Fruit fly (Drosophila melanogaster): ENCODE results near the gene mip130.

The mip130 gene

DNA sequence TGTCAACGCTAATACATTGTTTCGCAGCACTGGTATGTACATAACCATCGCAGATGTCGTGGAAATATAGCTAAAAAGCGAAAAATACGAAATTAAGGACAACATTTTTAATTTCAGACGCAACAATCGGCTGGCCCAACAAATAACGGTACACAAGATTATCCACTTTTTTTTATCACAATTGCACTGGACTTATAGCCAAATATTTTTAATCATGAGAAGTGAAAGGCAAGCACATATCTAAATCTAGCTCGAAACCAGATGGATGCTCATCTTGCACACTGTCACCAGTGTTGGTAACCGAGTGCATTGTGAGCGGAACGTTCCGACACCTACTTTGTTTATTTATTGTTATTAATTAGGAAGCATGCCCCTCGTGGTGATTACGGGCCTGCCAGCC lies 32.0 kb downstream of the mip130 start, which contains the start of the genes CG3857 and CG3587 (continued):
- TF ChIP-seq peb (GFP tag; IDR thresholded peaks at IDR 0.05), result no peak
- peak; percentile 76 for TF ChIP-seq Myb (GFP tag; optimal IDR thresholded peaks at IDR 0.05)
- peak; percentile 32 for TF ChIP-seq CG12104 (GFP tag; optimal IDR thresholded peaks at IDR 0.05)
- no peak for TF ChIP-seq sim (GFP tag; IDR thresholded peaks at IDR 0.05)
- peak; percentile 80 for TF ChIP-seq HLH54F (GFP tag; optimal IDR thresholded peaks at IDR 0.05)
- TF ChIP-seq unc-4 (GFP tag; IDR thresholded peaks at IDR 0.05; ENCODE audit: partially characterized antibody), result peak; percentile 16; the same call in 1 of the 2 replicates
- TF ChIP-seq Optix (GFP tag; IDR thresholded peaks at IDR 0.05), result peak; percentile 60; the same call in 1 of the 3 replicates
- peak; percentile 21 for TF ChIP-seq gfzf (GFP tag; optimal IDR thresholded peaks at IDR 0.05)
- no peak for TF ChIP-seq chm (GFP tag; IDR thresholded peaks at IDR 0.05)
- no peak for TF ChIP-seq gt (GFP tag; IDR thresholded peaks at IDR 0.05)
- no peak for TF ChIP-seq ac (GFP tag; optimal IDR thresholded peaks at IDR 0.05)
- TF ChIP-seq kni (GFP tag; optimal IDR thresholded peaks at IDR 0.05), result peak; percentile 31
- TF ChIP-seq E2f1 (GFP tag; IDR thresholded peaks at IDR 0.05), result peak; percentile 34; the same call in 1 of the 2 replicates
- TF ChIP-seq mam (GFP tag; optimal IDR thresholded peaks at IDR 0.05), result peak; percentile 78
- peak; percentile 21 for TF ChIP-seq CG3407 (GFP tag; optimal IDR thresholded peaks at IDR 0.05)
- peak; percentile 78 for TF ChIP-seq Rfx (GFP tag; IDR thresholded peaks at IDR 0.05)
- TF ChIP-seq CG8944 (GFP tag; optimal IDR thresholded peaks at IDR 0.05), result peak; percentile 82
- no peak for TF ChIP-seq pita (GFP tag; optimal IDR thresholded peaks at IDR 0.05)
- peak; percentile 25 for TF ChIP-seq BtbVII (GFP tag; optimal IDR thresholded peaks at IDR 0.05)
- TF ChIP-seq CG2678 (tag; optimal IDR thresholded peaks at IDR 0.05), result peak; percentile 71
- peak; percentile 53; the same call in 1 of the 3 replicates for TF ChIP-seq CG14050 (GFP tag; IDR thresholded peaks at IDR 0.05)
- TF ChIP-seq Trl (optimal IDR thresholded peaks at IDR 0.05), result no peak
- peak; percentile 82 for TF ChIP-seq Trl (GFP tag; optimal IDR thresholded peaks at IDR 0.05)
- peak; percentile 47 for TF ChIP-seq Elba2 (GFP tag; optimal IDR thresholded peaks at IDR 0.05)
- TF ChIP-seq CG7556 (GFP tag; optimal IDR thresholded peaks at IDR 0.05), result peak; percentile 71
- TF ChIP-seq CG6272 (GFP tag; IDR thresholded peaks at IDR 0.05), result peak; percentile 71
- TF ChIP-seq tin (GFP tag; optimal IDR thresholded peaks at IDR 0.05), result peak; percentile 70
- peak; percentile 11 for TF ChIP-seq CG13894 (tag; optimal IDR thresholded peaks at IDR 0.05)
- peak; percentile 28 for TF ChIP-seq CG4854 (GFP tag; optimal IDR thresholded peaks at IDR 0.05)
- TF ChIP-seq CG8388 (GFP tag; optimal IDR thresholded peaks at IDR 0.05), result peak; percentile 58
- peak; percentile 70 for TF ChIP-seq ken (GFP tag; IDR thresholded peaks at IDR 0.05)
- TF ChIP-seq CG33213 (GFP tag; optimal IDR thresholded peaks at IDR 0.05), result peak; percentile 73
- TF ChIP-seq lilli (GFP tag; optimal IDR thresholded peaks at IDR 0.05), result peak; percentile 87
- TF ChIP-seq Ravus (GFP tag; IDR thresholded peaks at IDR 0.05), result no peak
- TF ChIP-seq CG2120 (GFP tag; optimal IDR thresholded peaks at IDR 0.05), result peak; percentile 91
- TF ChIP-seq CG6254 (GFP tag; optimal IDR thresholded peaks at IDR 0.05), result no peak
- peak; percentile 78 for TF ChIP-seq Dip3 (GFP tag; optimal IDR thresholded peaks at IDR 0.05)
- peak; percentile 1 for TF ChIP-seq CG4707 (GFP tag; optimal IDR thresholded peaks at IDR 0.05)
- peak; percentile 90 for TF ChIP-seq CG13624 (GFP tag; optimal IDR thresholded peaks at IDR 0.05)
- peak; percentile 74 for TF ChIP-seq dysf (GFP tag; IDR thresholded peaks at IDR 0.05)
- TF ChIP-seq Oli (tag; optimal IDR thresholded peaks at IDR 0.05), result peak; percentile 64
- peak; percentile 50 for TF ChIP-seq CG17359 (tag; optimal IDR thresholded peaks at IDR 0.05)
- peak; percentile 81 for TF ChIP-seq sob (GFP tag; IDR thresholded peaks at IDR 0.05)
- peak; percentile 95 for TF ChIP-seq sens (GFP tag)
- peak; percentile 66 for TF ChIP-seq CG4404 (GFP tag; IDR thresholded peaks at IDR 0.05)
- no peak for TF ChIP-seq gce (GFP tag; IDR thresholded peaks at IDR 0.05)
- TF ChIP-seq CG6854 (GFP tag; optimal IDR thresholded peaks at IDR 0.05), result no peak
- TF ChIP-seq cato (GFP tag; optimal IDR thresholded peaks at IDR 0.05; ENCODE audit: borderline replicate concordance), result peak; percentile 50
- peak; percentile 49 for TF ChIP-seq Asciz (GFP tag; optimal IDR thresholded peaks at IDR 0.05)
- peak; percentile 53 for TF ChIP-seq CG15601 (tag; optimal IDR thresholded peaks at IDR 0.05)
- TF ChIP-seq Deaf1 (tag; optimal IDR thresholded peaks at IDR 0.05), result peak; percentile 39
- no peak for TF ChIP-seq zen2 (GFP tag; IDR thresholded peaks at IDR 0.05; ENCODE audit: partially characterized antibody)
